Fruit fly (Drosophila melanogaster) whole organism, adult: ENCODE measurements around the gene CG31612.

Source experiments
- CG1620 ChIP-seq: fragments of 200-800 bp; sonication (Bioruptor generic); optimal IDR thresholded peaks from 2 replicates; lab custom pipeline; 2016; ENCODE audit warnings: missing biosample characterization, missing genetic modification characterization
- CG33017 ChIP-seq: fragments of 200-800 bp; sonication (Bioruptor generic); optimal IDR thresholded peaks from 2 replicates; lab custom pipeline; 2018; ENCODE audit warnings: missing biosample characterization, mild to moderate bottlenecking, missing genetic modification characterization, moderate library complexity
- CG5204 ChIP-seq: fragments of 200-800 bp; sonication (Bioruptor generic); optimal IDR thresholded peaks from 2 replicates; lab custom pipeline; 2016; ENCODE audit warnings: missing biosample characterization, missing genetic modification characterization
- CG7045 ChIP-seq: fragments of 200-800 bp; sonication (Bioruptor generic); optimal IDR thresholded peaks from 2 replicates; lab custom pipeline; 2017; ENCODE audit warnings: missing biosample characterization, mild to moderate bottlenecking, missing genetic modification characterization
- CG7101 ChIP-seq: fragments of 200-800 bp; sonication (Bioruptor generic); optimal IDR thresholded peaks from 2 replicates; lab custom pipeline; 2018; ENCODE audit warnings: missing biosample characterization, mild to moderate bottlenecking, missing genetic modification characterization, moderate library complexity
- Crg-1 ChIP-seq: fragments of 200-800 bp; sonication (Bioruptor generic); optimal IDR thresholded peaks from 2 replicates; lab custom pipeline; 2016; ENCODE audit warnings: missing biosample characterization, missing genetic modification characterization
- bab1 ChIP-seq: fragments of 200-800 bp; sonication (Bioruptor generic); optimal IDR thresholded peaks from 3 replicates; lab custom pipeline; 2019; ENCODE audit warnings: missing biosample characterization, mild to moderate bottlenecking, missing genetic modification characterization, moderate library complexity
- kay ChIP-seq: fragments of 200-800 bp; sonication (Bioruptor generic); peaks from one replicate; lab custom pipeline; 2016; ENCODE audit warnings: missing biosample characterization, missing genetic modification characterization, borderline replicate concordance
- ovo ChIP-seq: fragments of 200-800 bp; sonication (Bioruptor generic); optimal IDR thresholded peaks from 2 replicates; lab custom pipeline; 2016; ENCODE audit warnings: missing biosample characterization, missing genetic modification characterization
- tj ChIP-seq: fragments of 200-800 bp; sonication (Bioruptor generic); optimal IDR thresholded peaks from 3 replicates; lab custom pipeline; 2017; ENCODE audit warnings: missing biosample characterization, mild to moderate bottlenecking, missing genetic modification characterization, moderate library complexity

DNA sequence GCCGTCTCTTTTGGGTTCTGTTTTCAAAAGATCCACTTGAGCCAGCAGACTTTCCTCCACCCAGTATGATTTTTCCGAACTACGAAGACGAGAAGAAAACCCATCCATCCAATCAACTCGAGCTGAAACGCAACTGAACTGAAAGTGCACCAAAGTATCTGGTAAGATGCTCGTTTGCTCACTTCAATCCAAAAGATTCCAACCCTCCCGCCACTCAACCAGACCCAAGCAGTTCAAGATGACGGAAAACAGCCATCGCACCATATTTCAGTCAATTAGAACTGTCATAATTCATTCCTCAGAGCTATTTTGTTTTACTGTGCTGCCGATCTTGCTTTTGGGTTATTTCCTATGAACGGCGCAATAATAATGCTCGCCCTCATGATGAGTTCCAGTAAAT is 48.5 kb upstream of the CG31612 start:
- TF ChIP-seq ovo (GFP tag; lab: Kevin White, UChicago) (no peak), CG1620 (GFP tag; lab: Kevin White, UChicago) (no peak), CG7101 (tag; lab: Kevin White, UChicago) (no peak), CG33017 (no peak), Crg-1 (GFP tag; lab: Kevin White, UChicago) (no peak), CG7045 (GFP tag; lab: Kevin White, UChicago) (no peak), kay (GFP tag; lab: Kevin White, UChicago) (no peak), tj (no peak), bab1 (GFP tag; lab: Kevin White, UChicago) (no peak), CG5204 (no peak)
